Fruit fly (Drosophila melanogaster) whole organism, wandering third instar larva: ENCODE measurements around the gene Gr23a.

ENCODE experiments used
- Abd-B ChIP-seq: fragments of >200 bp; optimal IDR thresholded peaks from 2 replicates; lab custom pipeline; 2017; ENCODE audit warnings: missing biosample characterization, missing genetic modification characterization
- CG32264 ChIP-seq: fragments of 200-800 bp; sonication (Bioruptor generic); optimal IDR thresholded peaks from 2 replicates; lab custom pipeline; 2016; ENCODE audit warnings: missing biosample characterization, missing genetic modification characterization
- CrebA ChIP-seq: fragments of 200-800 bp; sonication (Bioruptor generic); optimal IDR thresholded peaks from 2 replicates; lab custom pipeline; 2016; ENCODE audit warnings: missing biosample characterization, mild to moderate bottlenecking, missing genetic modification characterization, borderline replicate concordance
- Dfd ChIP-seq: fragments of >200 bp; optimal IDR thresholded peaks from 2 replicates; lab custom pipeline; 2017; ENCODE audit warnings: missing biosample characterization, missing genetic modification characterization
- GATAd ChIP-seq: sonication (Bioruptor generic); optimal IDR thresholded peaks from 2 replicates; lab custom pipeline; 2016; ENCODE audit warnings: missing biosample characterization, missing genetic modification characterization
- HLH106 ChIP-seq: fragments of 200-800 bp; optimal IDR thresholded peaks from 3 replicates; lab custom pipeline; 2019; ENCODE audit warnings: missing biosample characterization, mild to moderate bottlenecking, missing genetic modification characterization, moderate library complexity
- Hr83 ChIP-seq: fragments of 200-300 bp; sonication (Bioruptor generic); optimal IDR thresholded peaks from 2 replicates; lab custom pipeline; 2016; ENCODE audit warnings: missing biosample characterization, mild to moderate bottlenecking, missing genetic modification characterization, moderate library complexity; ENCODE audit not compliant: poor library complexity, severe bottlenecking
- Mio ChIP-seq: sonication (Bioruptor generic); optimal IDR thresholded peaks from 2 replicates; lab custom pipeline; 2016; ENCODE audit warnings: missing biosample characterization, missing genetic modification characterization
- OdsH ChIP-seq: fragments of 200-800 bp; sonication (Bioruptor generic); optimal IDR thresholded peaks from 2 replicates; lab custom pipeline; 2016; ENCODE audit warnings: missing biosample characterization, mild to moderate bottlenecking, missing genetic modification characterization
- Sp1 ChIP-seq: fragments of 200-800 bp; sonication (Bioruptor generic); optimal IDR thresholded peaks from 3 replicates; lab custom pipeline; 2019; ENCODE audit warnings: missing biosample characterization, mild to moderate bottlenecking, missing genetic modification characterization, moderate library complexity
- Vsx2 ChIP-seq: fragments of 200-300, 225-300 bp; sonication (Bioruptor generic); optimal IDR thresholded peaks from 2 replicates; lab custom pipeline; 2018; ENCODE audit warnings: missing biosample characterization, missing genetic modification characterization; ENCODE audit not compliant: partially characterized antibody
- brk ChIP-seq: fragments of 200-800 bp; sonication (Bioruptor generic); optimal IDR thresholded peaks from 2 replicates; lab custom pipeline; 2016; ENCODE audit warnings: missing biosample characterization, mild to moderate bottlenecking, missing genetic modification characterization
- dl ChIP-seq, 2 experiments: fragments of 175-275, 200-275 bp in 1 of 2; fragments of 200-275 bp in 1 of 2; sonication (Bioruptor generic); optimal IDR thresholded peaks; lab custom pipeline; 2018; ENCODE audit warnings: mild to moderate bottlenecking in 2 of 2, missing biosample characterization in 2 of 2, missing genetic modification characterization in 2 of 2, moderate library complexity in 2 of 2; ENCODE audit not compliant: partially characterized antibody in 2 of 2, insufficient read depth in 1 of 2
- dmrt93B ChIP-seq: fragments of 200-800 bp; sonication (Bioruptor generic); optimal IDR thresholded peaks from 2 replicates; lab custom pipeline; 2018; ENCODE audit warnings: missing biosample characterization, mild to moderate bottlenecking, missing genetic modification characterization
- dsf ChIP-seq: sonication (Bioruptor generic); optimal IDR thresholded peaks from 2 replicates; lab custom pipeline; 2016; ENCODE audit warnings: missing biosample characterization, missing genetic modification characterization, borderline replicate concordance
- foxo ChIP-seq, 2 experiments: fragments of 200-800 bp; sonication (Bioruptor generic); optimal IDR thresholded peaks; 2 replicates in 1 of 2; 3 replicates in 1 of 2; lab custom pipeline; 2016 to 2017; ENCODE audit warnings: missing biosample characterization in 2 of 2, missing genetic modification characterization in 2 of 2
- fru ChIP-seq: fragments of 200-800 bp; sonication (Bioruptor generic); optimal IDR thresholded peaks from 3 replicates; lab custom pipeline; 2016; ENCODE audit warnings: missing biosample characterization, mild to moderate bottlenecking, missing genetic modification characterization
- h ChIP-seq: fragments of 200-800 bp; sonication (Bioruptor generic); optimal IDR thresholded peaks from 3 replicates; lab custom pipeline; 2016; ENCODE audit warnings: missing biosample characterization, mild to moderate bottlenecking, missing genetic modification characterization
- lola ChIP-seq: fragments of >200 bp; optimal IDR thresholded peaks from 2 replicates; lab custom pipeline; 2017; ENCODE audit warnings: missing biosample characterization, missing genetic modification characterization
- pan ChIP-seq: fragments of >200 bp; optimal IDR thresholded peaks from 2 replicates; lab custom pipeline; 2017
- psq ChIP-seq: fragments of 200-800 bp; sonication (Bioruptor generic); optimal IDR thresholded peaks from 3 replicates; lab custom pipeline; 2017; ENCODE audit warnings: missing biosample characterization, mild to moderate bottlenecking, missing genetic modification characterization, moderate library complexity
- rgr ChIP-seq: fragments of 200-800 bp; sonication (Bioruptor generic); optimal IDR thresholded peaks from 3 replicates; lab custom pipeline; 2016; ENCODE audit warnings: missing biosample characterization, mild to moderate bottlenecking, missing genetic modification characterization
- sage ChIP-seq: fragments of 200-800 bp; sonication (Bioruptor generic); optimal IDR thresholded peaks from 2 replicates; lab custom pipeline; 2016; ENCODE audit warnings: missing biosample characterization, mild to moderate bottlenecking, missing genetic modification characterization
- sv ChIP-seq: fragments of 200-800 bp; sonication (Bioruptor generic); optimal IDR thresholded peaks from 3 replicates; lab custom pipeline; 2016; ENCODE audit warnings: missing biosample characterization, missing genetic modification characterization
- tai ChIP-seq: sonication (Bioruptor generic); optimal IDR thresholded peaks from 2 replicates; lab custom pipeline; 2016; ENCODE audit warnings: missing biosample characterization, missing genetic modification characterization
- usp ChIP-seq: fragments of >200 bp; optimal IDR thresholded peaks from 2 replicates; lab custom pipeline; 2017; ENCODE audit warnings: missing biosample characterization, missing genetic modification characterization
- woc ChIP-seq: sonication (Bioruptor generic); optimal IDR thresholded peaks from 2 replicates; lab custom pipeline; 2016; ENCODE audit warnings: missing biosample characterization, mild to moderate bottlenecking, missing genetic modification characterization

Gr23a gene

dm6 chr2L:2655094-2655493, 14.5 kb upstream of the Gr23a start, which contains the start of gene Prosbeta4R2:
Gene Prosbeta4R2, plus strand, starts transcription at chr2L:2655394.
- TF ChIP-seq usp (GFP tag; lab: Kevin White, UChicago) (no peak), woc (GFP tag; lab: Kevin White, UChicago) (no peak), Hr83 (GFP tag; lab: Kevin White, UChicago) (no peak), sage (GFP tag; lab: Kevin White, UChicago) (no peak), Abd-B (GFP tag; lab: Kevin White, UChicago) (no peak), pan (lab: Kevin White, UChicago) (no peak), sv (no peak), CrebA (no peak), Mio (no peak), foxo (GFP tag; optimal IDR thresholded peaks at IDR 0.05; lab: Kevin White, UChicago) (no peak), GATAd (GFP tag; lab: Kevin White, UChicago) (no peak), CG32264 (GFP tag; lab: Kevin White, UChicago) (no peak), rgr (GFP tag; lab: Kevin White, UChicago) (no peak), dl (GFP tag; optimal IDR thresholded peaks at IDR 0.05; lab: Kevin White, UChicago; ENCODE audit: insufficient read depth in 1 of 2, partially characterized antibody in 2 of 2) (no peak), lola (no peak), tai (GFP tag; lab: Kevin White, UChicago) (no peak), OdsH (no peak), brk (no peak), Sp1 (GFP tag; lab: Kevin White, UChicago) (no peak), Vsx2 (GFP tag; lab: Kevin White, UChicago) (no peak)

DNA sequence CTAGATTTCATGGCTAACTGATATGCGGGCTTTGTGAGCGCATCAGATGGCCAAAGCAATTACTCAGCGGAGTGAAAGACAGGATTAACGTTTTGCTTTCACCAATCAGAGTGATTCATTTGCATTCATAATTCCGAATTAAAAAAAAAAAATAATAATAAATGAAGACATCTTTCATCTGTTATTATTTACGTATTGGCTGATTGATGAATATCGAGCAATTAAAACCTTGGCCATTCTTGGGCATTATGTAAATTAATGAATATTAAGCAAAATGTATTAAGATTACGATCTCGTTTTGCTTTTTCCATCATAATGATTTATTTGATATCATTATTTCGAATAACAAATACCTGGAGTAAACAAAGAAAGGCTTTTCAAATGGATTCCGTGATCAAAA, 4.9 kb upstream of the Gr23a start, which contains the start of gene Trf4:
Gene Trf4, plus strand, starts transcription at position 301 of the 400 bp plus-strand sequence.
- TF ChIP-seq psq (GFP tag; lab: Kevin White, UChicago) (no peak), tai (GFP tag; lab: Kevin White, UChicago) (no peak), HLH106 (tag; lab: Kevin White, UChicago) (no peak)

DNA sequence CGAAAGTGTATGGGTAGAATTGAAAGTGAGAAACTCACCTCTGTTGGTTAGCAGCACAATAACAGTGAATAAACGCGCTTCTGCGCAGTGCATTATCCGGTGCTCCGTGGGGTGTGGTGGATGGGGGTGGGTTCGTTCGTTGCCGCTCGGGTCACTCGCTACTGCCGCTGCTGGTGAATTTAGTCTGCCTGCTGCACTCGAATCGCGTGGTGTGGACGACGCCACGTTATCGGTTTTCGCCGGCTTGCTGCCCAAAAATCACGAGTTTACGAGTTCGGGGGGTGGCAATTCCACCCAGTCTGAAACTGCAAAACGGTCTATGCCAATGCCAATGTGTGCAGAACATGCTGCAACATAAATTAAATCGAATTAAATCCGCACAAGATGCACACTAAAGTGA, 7.9 kb downstream of the Gr23a start, which contains the start of gene Tmtc1:
Gene Tmtc1, plus strand, starts transcription at position 182 of the 400 bp plus-strand sequence.
- TF ChIP-seq Vsx2 (GFP tag; lab: Kevin White, UChicago) (no peak), woc (GFP tag; lab: Kevin White, UChicago) (no peak), lola (no peak), foxo (GFP tag; optimal IDR thresholded peaks at IDR 0.05; lab: Kevin White, UChicago) (no peak), rgr (GFP tag; lab: Kevin White, UChicago) (no peak)

dm6 chr2L:2696337-2696736, 26.7 kb downstream of the Gr23a start, which contains the start of gene Trf5:
Gene Trf5, minus strand, starts transcription at chr2L:2696437.
- TF ChIP-seq HLH106 (tag; lab: Kevin White, UChicago) (no peak), GATAd (GFP tag; lab: Kevin White, UChicago) (no peak), Vsx2 (GFP tag; lab: Kevin White, UChicago) (no peak), CG32264 (GFP tag; lab: Kevin White, UChicago) (no peak), foxo (GFP tag; optimal IDR thresholded peaks at IDR 0.05; lab: Kevin White, UChicago) (no peak), lola (no peak), dmrt93B (GFP tag; lab: Kevin White, UChicago) (no peak), pan (lab: Kevin White, UChicago) (no peak), Sp1 (GFP tag; lab: Kevin White, UChicago) (no peak), OdsH (no peak), Dfd (GFP tag; lab: Kevin White, UChicago) (no peak), psq (GFP tag; lab: Kevin White, UChicago) (no peak), dl (GFP tag; optimal IDR thresholded peaks at IDR 0.05; lab: Kevin White, UChicago; ENCODE audit: insufficient read depth in 1 of 2, partially characterized antibody in 2 of 2) (no peak), fru (GFP tag; lab: Kevin White, UChicago) (no peak)

DNA sequence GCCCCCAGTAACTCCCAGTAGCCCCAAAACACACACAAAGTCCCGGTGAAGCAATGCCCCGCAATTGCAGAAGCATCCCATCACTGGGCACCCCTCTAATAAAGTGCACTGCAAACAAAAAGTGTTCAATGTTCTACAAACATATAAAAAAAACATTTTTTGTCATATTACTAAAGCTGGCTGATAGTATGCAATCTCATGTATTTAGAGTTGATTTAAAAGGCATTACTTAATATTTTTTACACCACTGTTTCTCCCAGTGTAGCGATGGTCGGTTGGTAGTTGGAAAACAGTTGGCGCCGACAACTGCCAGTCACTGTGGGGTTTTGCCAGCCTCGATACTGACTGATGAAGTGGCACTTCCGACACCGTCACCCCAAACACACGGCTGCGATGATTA, 50.7 kb downstream of the Gr23a start:
- TF ChIP-seq usp (GFP tag; lab: Kevin White, UChicago) = no peak
- no peak for TF ChIP-seq Vsx2 (GFP tag; lab: Kevin White, UChicago)
- no peak for TF ChIP-seq OdsH
- no peak for TF ChIP-seq rgr (GFP tag; lab: Kevin White, UChicago)
- TF ChIP-seq sage (GFP tag; lab: Kevin White, UChicago) = no peak
- peak; percentile 6 for TF ChIP-seq h
- no peak for TF ChIP-seq lola
- no peak for TF ChIP-seq dsf (GFP tag; lab: Kevin White, UChicago)
